Worm (Caenorhabditis elegans) whole organism, L1 larva: ENCODE measurements around the gene Y39G8B.2.

Experiments
- ama-1 ChIP-seq: fragments of 150-350 bp; optimal IDR thresholded peaks from 2 replicates; lab custom pipeline; 2014
- ces-1 ChIP-seq: fragments of 150-350 bp; optimal IDR thresholded peaks from 2 replicates; lab custom pipeline; 2014; ENCODE audit warnings: missing biosample characterization, missing genetic modification reagents, missing genetic modification characterization
- fkh-10 ChIP-seq: sonication (generic microtip); optimal IDR thresholded peaks from 2 replicates; lab custom pipeline; 2017; ENCODE audit warnings: missing biosample characterization, missing genetic modification reagents, missing genetic modification characterization
- fos-1 ChIP-seq: fragments of 150-350 bp; optimal IDR thresholded peaks from 2 replicates; lab custom pipeline; 2014; ENCODE audit warnings: missing biosample characterization, missing genetic modification characterization
- lin-39 ChIP-seq: fragments of 150-350 bp; optimal IDR thresholded peaks from 2 replicates; lab custom pipeline; 2014; ENCODE audit warnings: missing biosample characterization, missing genetic modification reagents, missing genetic modification characterization
- nhr-11 ChIP-seq: fragments of 150-350 bp; optimal IDR thresholded peaks from 2 replicates; lab custom pipeline; 2014; ENCODE audit warnings: missing biosample characterization, missing genetic modification characterization
- nhr-12 ChIP-seq: sonication (generic microtip); optimal IDR thresholded peaks from 2 replicates; lab custom pipeline; 2017; ENCODE audit warnings: missing biosample characterization, missing genetic modification characterization
- nhr-237 ChIP-seq: fragments of 150-350 bp; optimal IDR thresholded peaks from 2 replicates; lab custom pipeline; 2014; ENCODE audit warnings: missing biosample characterization, missing genetic modification characterization
- pax-3 ChIP-seq: fragments of 200-800 bp; sonication (Bioruptor generic); optimal IDR thresholded peaks from 2 replicates; lab custom pipeline; 2018; ENCODE audit warnings: mild to moderate bottlenecking, missing genetic modification characterization, moderate library complexity, missing compliant biosample characterization
- pqm-1 ChIP-seq: sonication (generic microtip); optimal IDR thresholded peaks from 3 replicates; lab custom pipeline; 2017; ENCODE audit warnings: missing biosample characterization, missing genetic modification characterization
- zip-4 ChIP-seq: fragments of 200-800 bp; sonication (Bioruptor generic); optimal IDR thresholded peaks from 2 replicates; lab custom pipeline; 2018; ENCODE audit warnings: mild to moderate bottlenecking, missing genetic modification characterization, moderate library complexity, missing compliant biosample characterization
- ztf-4 ChIP-seq: fragments of 150-350 bp; optimal IDR thresholded peaks from 2 replicates; lab custom pipeline; 2014; ENCODE audit warnings: missing biosample characterization, missing genetic modification characterization

DNA sequence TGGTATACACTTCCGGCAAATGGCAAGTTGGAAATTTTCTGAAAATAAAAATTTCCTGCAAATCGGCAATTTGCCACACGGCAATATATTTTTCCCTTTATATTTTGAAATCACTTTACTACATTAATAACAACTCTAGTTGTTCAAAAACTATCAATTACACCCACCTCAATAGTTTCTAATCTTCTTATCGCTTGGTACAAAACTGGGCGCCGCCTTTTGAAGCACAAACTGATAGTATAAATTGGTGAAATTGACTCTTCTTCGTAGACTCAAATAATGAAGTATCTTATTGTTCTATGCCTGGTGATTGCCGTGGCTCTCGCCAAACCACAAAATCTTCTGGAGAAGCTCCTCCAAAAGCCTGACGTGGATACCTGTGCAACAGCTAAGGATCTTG is 5.1 kb upstream of the Y39G8B.2 start, which contains the start of gene Y39G8B.9:
- TF ChIP-seq ces-1 (GFP tag; lab: Kevin White, UChicago) (no peak), ztf-4 (tag; lab: Kevin White, UChicago) (no peak), pax-3 (no peak), fkh-10 (GFP tag; lab: Kevin White, UChicago) (no peak), nhr-12 (tag; lab: Kevin White, UChicago) (no peak), zip-4 (no peak), nhr-11 (tag; lab: Kevin White, UChicago) (no peak), lin-39 (no peak), pqm-1 (tag; lab: Kevin White, UChicago) (no peak), ama-1 (lab: Kevin White, UChicago) (no peak), fos-1 (tag; lab: Kevin White, UChicago) (no peak), nhr-237 (tag; lab: Kevin White, UChicago) (no peak)
